Worm (Caenorhabditis elegans): ENCODE measurements around the gene C26B2.2.

DNA sequence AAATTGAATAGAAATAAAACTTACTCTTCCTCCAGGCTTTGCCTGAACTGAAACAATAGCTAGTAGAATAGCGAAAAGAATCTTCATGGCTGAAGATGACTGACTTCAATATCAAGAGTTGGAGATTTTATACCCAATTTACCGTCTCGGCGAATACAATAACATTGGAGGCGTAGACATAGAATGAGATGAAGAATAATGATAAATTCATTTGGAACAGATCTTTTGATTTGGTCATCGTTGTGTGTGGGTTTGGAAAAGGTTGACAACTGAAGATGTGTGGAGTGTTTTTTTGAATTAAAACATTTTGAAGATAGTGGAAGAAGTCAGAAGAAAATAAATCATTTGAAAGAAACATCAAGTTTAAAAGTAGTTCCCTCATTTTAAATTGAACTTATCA is 45.7 kb downstream of the C26B2.2 start, which contains the start of gene F57H12.6:
- TF ChIP-seq him-1 (tag; optimal IDR thresholded peaks at IDR 0.05) (no peak), W03F9.2 (tag; optimal IDR thresholded peaks at IDR 0.05) (no peak), dao-5 (tag; optimal IDR thresholded peaks at IDR 0.05) (no peak)

Measured in whole organism, L4/young adult.